Worm (Caenorhabditis elegans) whole organism, late embryonic: Measurements from ENCODE around the gene zip-7.

Source experiments
- C38D4.7 ChIP-seq: fragments of 200-800 bp; sonication (Bioruptor generic); optimal IDR thresholded peaks from 2 replicates; lab custom pipeline; 2018; ENCODE audit warnings: mild to moderate bottlenecking, missing genetic modification characterization, moderate library complexity, missing compliant biosample characterization
- K09A11.1 ChIP-seq: sonication (generic microtip); optimal IDR thresholded peaks from 2 replicates; lab custom pipeline; 2017; ENCODE audit warnings: antibody characterized with exemption, mild to moderate bottlenecking, missing genetic modification characterization, missing compliant biosample characterization; ENCODE audit not compliant: insufficient read depth
- T23F11.4 ChIP-seq: fragments of 200-800 bp; sonication (Bioruptor generic); optimal IDR thresholded peaks from 2 replicates; lab custom pipeline; 2018; ENCODE audit warnings: mild to moderate bottlenecking, missing genetic modification characterization, missing compliant biosample characterization
- Y22D7AL.16 ChIP-seq: sonication (generic microtip); optimal IDR thresholded peaks from 2 replicates; lab custom pipeline; 2016; ENCODE audit warnings: missing genetic modification characterization, missing compliant biosample characterization
- ahr-1 ChIP-seq: sonication (generic microtip); optimal IDR thresholded peaks from 2 replicates; lab custom pipeline; 2016; ENCODE audit warnings: missing genetic modification characterization, missing compliant biosample characterization
- ama-1 ChIP-seq: fragments of 150-350 bp; optimal IDR thresholded peaks from 2 replicates; lab custom pipeline; 2014
- ceh-14 ChIP-seq: sonication (generic microtip); optimal IDR thresholded peaks from 2 replicates; lab custom pipeline; 2016; ENCODE audit warnings: missing genotype, missing genetic modification characterization, missing compliant biosample characterization
- ceh-18 ChIP-seq: sonication (generic microtip); optimal IDR thresholded peaks from 2 replicates; lab custom pipeline; 2016; ENCODE audit warnings: missing genetic modification characterization, missing compliant biosample characterization
- ceh-24 ChIP-seq: sonication (generic microtip); optimal IDR thresholded peaks from 2 replicates; lab custom pipeline; 2016; ENCODE audit warnings: mild to moderate bottlenecking, missing genetic modification characterization, missing compliant biosample characterization
- ceh-30 ChIP-seq: fragments of 150-350 bp; optimal IDR thresholded peaks from 2 replicates; lab custom pipeline; 2014; ENCODE audit warnings: missing biosample characterization, missing genetic modification characterization
- ceh-31 ChIP-seq: sonication (generic microtip); optimal IDR thresholded peaks from 2 replicates; lab custom pipeline; 2016; ENCODE audit warnings: missing genetic modification characterization, missing compliant biosample characterization
- ceh-34 ChIP-seq: sonication (generic microtip); optimal IDR thresholded peaks from 2 replicates; lab custom pipeline; 2016; ENCODE audit warnings: mild to moderate bottlenecking, missing genetic modification characterization, missing compliant biosample characterization
- ceh-48 ChIP-seq: sonication (generic microtip); optimal IDR thresholded peaks from 2 replicates; lab custom pipeline; 2016; ENCODE audit warnings: missing genetic modification characterization, inconsistent platforms, missing compliant biosample characterization
- ceh-6 ChIP-seq: fragments of 200-800 bp; sonication (Bioruptor generic); optimal IDR thresholded peaks from 2 replicates; lab custom pipeline; 2018; ENCODE audit warnings: mild to moderate bottlenecking, missing genetic modification characterization, missing compliant biosample characterization
- ceh-9 ChIP-seq: sonication (generic microtip); optimal IDR thresholded peaks from 2 replicates; lab custom pipeline; 2016; ENCODE audit warnings: mild to moderate bottlenecking, missing genetic modification characterization, inconsistent platforms, missing compliant biosample characterization
- che-1 ChIP-seq: sonication (generic microtip); optimal IDR thresholded peaks from 2 replicates; lab custom pipeline; 2016; ENCODE audit warnings: mild to moderate bottlenecking, missing genetic modification characterization, missing compliant biosample characterization
- elt-2 ChIP-seq: sonication (generic microtip); optimal IDR thresholded peaks from 2 replicates; lab custom pipeline; 2016; ENCODE audit warnings: missing genetic modification reagents, missing genetic modification characterization, missing compliant biosample characterization
- elt-4 ChIP-seq: sonication (generic microtip); optimal IDR thresholded peaks from 2 replicates; lab custom pipeline; 2016; ENCODE audit warnings: missing genetic modification characterization, missing compliant biosample characterization
- eyg-1 ChIP-seq: sonication (generic microtip); optimal IDR thresholded peaks from 2 replicates; lab custom pipeline; 2016; ENCODE audit warnings: missing genotype, missing genetic modification characterization, missing compliant biosample characterization
- fax-1 ChIP-seq: sonication (generic microtip); optimal IDR thresholded peaks from 2 replicates; lab custom pipeline; 2016; ENCODE audit warnings: missing genotype, missing genetic modification characterization, missing compliant biosample characterization
- gmeb-2 ChIP-seq: sonication (generic microtip); optimal IDR thresholded peaks from 2 replicates; lab custom pipeline; 2016; ENCODE audit warnings: missing genetic modification characterization, inconsistent platforms, missing compliant biosample characterization
- hlh-13 ChIP-seq: fragments of 200-800 bp; sonication (Bioruptor generic); optimal IDR thresholded peaks from 2 replicates; lab custom pipeline; 2018; ENCODE audit warnings: mild to moderate bottlenecking, missing genetic modification characterization, missing compliant biosample characterization
- hlh-30 ChIP-seq: sonication (generic microtip); optimal IDR thresholded peaks from 2 replicates; lab custom pipeline; 2017; ENCODE audit warnings: antibody characterized with exemption, missing genetic modification characterization, missing compliant biosample characterization; ENCODE audit not compliant: insufficient read depth
- hlh-6 ChIP-seq: sonication (generic microtip); optimal IDR thresholded peaks from 2 replicates; lab custom pipeline; 2016; ENCODE audit warnings: missing genotype, missing genetic modification characterization, missing compliant biosample characterization
- hlh-8 ChIP-seq: sonication (generic microtip); optimal IDR thresholded peaks from 2 replicates; lab custom pipeline; 2016; ENCODE audit warnings: missing genotype, missing genetic modification characterization, missing compliant biosample characterization
- lim-6 ChIP-seq: sonication (generic microtip); optimal IDR thresholded peaks from 2 replicates; lab custom pipeline; 2016; ENCODE audit warnings: missing genetic modification characterization, missing compliant biosample characterization
- lin-11 ChIP-seq: fragments of 200-800 bp; sonication (Bioruptor generic); optimal IDR thresholded peaks from 2 replicates; lab custom pipeline; 2018; ENCODE audit warnings: mild to moderate bottlenecking, missing genetic modification characterization, missing compliant biosample characterization
- madf-2 ChIP-seq: sonication (generic microtip); optimal IDR thresholded peaks from 2 replicates; lab custom pipeline; 2017; ENCODE audit warnings: missing genetic modification characterization, missing compliant biosample characterization
- mec-3 ChIP-seq: sonication (generic microtip); optimal IDR thresholded peaks from 2 replicates; lab custom pipeline; 2016; ENCODE audit warnings: borderline replicate concordance, missing genetic modification characterization, missing compliant biosample characterization
- nfya-1 ChIP-seq: sonication (generic microtip); optimal IDR thresholded peaks from 2 replicates; lab custom pipeline; 2017; ENCODE audit warnings: missing genetic modification characterization, mild to moderate bottlenecking, missing compliant biosample characterization, antibody characterized with exemption, moderate library complexity
- nhr-11 ChIP-seq: fragments of 150-350 bp; optimal IDR thresholded peaks from 2 replicates; lab custom pipeline; 2014; ENCODE audit warnings: missing biosample characterization, missing genetic modification characterization
- odd-2 ChIP-seq: sonication (generic microtip); optimal IDR thresholded peaks from 2 replicates; lab custom pipeline; 2017; ENCODE audit warnings: antibody characterized with exemption, mild to moderate bottlenecking, missing genetic modification characterization, missing compliant biosample characterization
- pag-3 ChIP-seq: sonication (generic microtip); optimal IDR thresholded peaks from 2 replicates; lab custom pipeline; 2016; ENCODE audit warnings: missing compliant biosample characterization, missing genetic modification characterization, borderline replicate concordance
- pax-1 ChIP-seq: fragments of 150-350 bp; optimal IDR thresholded peaks from 2 replicates; lab custom pipeline; 2014; ENCODE audit warnings: missing biosample characterization, missing genetic modification characterization
- pha-4 ChIP-seq: fragments of 150-350 bp; optimal IDR thresholded peaks from 2 replicates; lab custom pipeline; 2018; ENCODE audit warnings: missing biosample characterization, missing genetic modification reagents, missing genetic modification characterization
- pqm-1 ChIP-seq: sonication (generic microtip); optimal IDR thresholded peaks from 2 replicates; lab custom pipeline; 2016; ENCODE audit warnings: missing genetic modification characterization, missing compliant biosample characterization
- ref-2 ChIP-seq: sonication (generic microtip); optimal IDR thresholded peaks from 2 replicates; lab custom pipeline; 2016; ENCODE audit warnings: missing genetic modification characterization, missing compliant biosample characterization
- sdc-2 ChIP-seq: sonication (generic microtip); optimal IDR thresholded peaks from 2 replicates; lab custom pipeline; 2016; ENCODE audit warnings: missing genotype, missing genetic modification characterization, missing compliant biosample characterization
- sox-2 ChIP-seq: fragments of 200-800 bp; sonication (Bioruptor generic); IDR thresholded peaks from 2 replicates; pipeline ENCODE4 v1.3.6; 2022; ENCODE audit warnings: missing genetic modification reagents, missing genetic modification characterization, missing compliant biosample characterization
- syd-9 ChIP-seq: sonication (generic microtip); optimal IDR thresholded peaks from 2 replicates; lab custom pipeline; 2016; ENCODE audit warnings: mild to moderate bottlenecking, missing genetic modification characterization, moderate library complexity, missing compliant biosample characterization
- tbx-7 ChIP-seq: sonication (generic microtip); optimal IDR thresholded peaks from 2 replicates; lab custom pipeline; 2016; ENCODE audit warnings: missing genotype, missing genetic modification characterization, missing compliant biosample characterization
- unc-42 ChIP-seq: sonication (generic microtip); optimal IDR thresholded peaks from 2 replicates; lab custom pipeline; 2016; ENCODE audit warnings: missing genotype, missing genetic modification characterization, missing compliant biosample characterization
- unc-55 ChIP-seq: sonication (generic microtip); optimal IDR thresholded peaks from 2 replicates; lab custom pipeline; 2017; ENCODE audit warnings: missing biosample characterization, missing genetic modification reagents, missing genetic modification characterization
- zip-5 ChIP-seq: sonication (generic microtip); optimal IDR thresholded peaks from 2 replicates; lab custom pipeline; 2016; ENCODE audit warnings: missing genetic modification characterization, missing compliant biosample characterization
- ztf-16 ChIP-seq: sonication (generic microtip); optimal IDR thresholded peaks from 2 replicates; lab custom pipeline; 2017; ENCODE audit warnings: missing genetic modification characterization, missing compliant biosample characterization

Gene zip-7

ce11 chrIV:16498031-16498442, 7.4 kb downstream of the zip-7 start (continued):
- TF ChIP-seq lin-11 (tag; lab: Kevin White, UChicago) = no peak

DNA sequence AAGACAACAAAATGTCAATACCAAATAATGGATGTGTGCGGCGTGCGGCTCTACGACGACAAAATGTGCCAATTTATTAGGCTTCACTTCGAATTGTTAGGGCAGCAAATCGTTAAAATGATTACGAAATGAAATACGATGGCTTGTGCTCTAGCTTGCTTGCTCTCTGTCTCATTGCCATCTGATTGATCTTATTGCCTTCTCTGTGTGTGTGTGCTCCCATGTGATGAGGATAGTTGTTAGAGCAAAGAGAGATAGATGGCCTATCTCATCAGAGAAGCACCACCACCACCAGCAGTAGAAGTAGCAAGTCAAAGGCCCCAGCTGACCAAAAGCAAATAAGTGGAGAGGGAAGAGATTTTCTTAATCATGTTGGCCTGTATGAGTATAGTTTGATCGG, 9.0 kb downstream of the zip-7 start:
- TF ChIP-seq ama-1 (lab: Kevin White, UChicago) (no peak), ceh-18 (peak; percentile 23), ceh-24 (no peak), hlh-6 (tag; lab: Kevin White, UChicago) (no peak), unc-55 (GFP tag; lab: Kevin White, UChicago) (peak; percentile 18), syd-9 (tag; lab: Kevin White, UChicago) (no peak), sdc-2 (tag; lab: Kevin White, UChicago) (no peak), unc-42 (tag; lab: Kevin White, UChicago) (peak; percentile 31), che-1 (tag; lab: Kevin White, UChicago) (no peak), odd-2 (tag; lab: Kevin White, UChicago) (no peak), ref-2 (tag; lab: Kevin White, UChicago) (peak; percentile 2), pag-3 (tag; lab: Kevin White, UChicago) (no peak)

- TF ChIP-seq ahr-1 (no peak), tbx-7 (tag; lab: Kevin White, UChicago) (no peak), ceh-6 (no peak), unc-42 (tag; lab: Kevin White, UChicago) (peak; percentile 91), sdc-2 (tag; lab: Kevin White, UChicago) (no peak)
These were observed 11.5 kb downstream of the zip-7 start for ce11 chrIV:16494007-16494406.

- TF ChIP-seq ceh-9 (tag; lab: Kevin White, UChicago) = no peak
- no peak for TF ChIP-seq fax-1 (tag; lab: Kevin White, UChicago)
- no peak for TF ChIP-seq ama-1 (lab: Kevin White, UChicago)
- no peak for TF ChIP-seq nfya-1 (tag; lab: Kevin White, UChicago)
- no peak for TF ChIP-seq ceh-34
- no peak for TF ChIP-seq pax-1 (tag; lab: Kevin White, UChicago)
- no peak for TF ChIP-seq sox-2 (GFP tag; lab: Robert Waterston, UW)
- TF ChIP-seq lim-6 = no peak
- TF ChIP-seq hlh-13 (GFP tag; lab: Kevin White, UChicago) = no peak
- no peak for TF ChIP-seq hlh-6 (tag; lab: Kevin White, UChicago)
- no peak for TF ChIP-seq pqm-1
- no peak for TF ChIP-seq zip-5 (tag; lab: Kevin White, UChicago)
- no peak for TF ChIP-seq T23F11.4
- TF ChIP-seq elt-2 (tag; lab: Kevin White, UChicago) = no peak
- no peak for TF ChIP-seq ahr-1
These were observed 12.5 kb downstream of the zip-7 start for ce11 chrIV:16492937-16493336.

- peak; percentile 90 for TF ChIP-seq ref-2 (tag; lab: Kevin White, UChicago)
- peak; percentile 80 for TF ChIP-seq hlh-30 (tag; lab: Kevin White, UChicago)
- TF ChIP-seq K09A11.1 (tag; lab: Kevin White, UChicago) = peak; percentile 75
- TF ChIP-seq Y22D7AL.16 = no peak
- TF ChIP-seq eyg-1 (tag; lab: Kevin White, UChicago) = peak; percentile 42
- TF ChIP-seq mec-3 (tag; lab: Kevin White, UChicago) = no peak
- TF ChIP-seq madf-2 (tag; lab: Kevin White, UChicago) = no peak
- no peak for TF ChIP-seq lim-6
- peak; percentile 77 for TF ChIP-seq ceh-18
- no peak for TF ChIP-seq nhr-11 (tag; lab: Kevin White, UChicago)
- peak; percentile 95 for TF ChIP-seq ceh-48
- TF ChIP-seq unc-55 (GFP tag; lab: Kevin White, UChicago) = peak; percentile 86
- TF ChIP-seq gmeb-2 = no peak
- TF ChIP-seq ceh-14 (tag; lab: Kevin White, UChicago) = peak; percentile 48
- TF ChIP-seq unc-42 (tag; lab: Kevin White, UChicago) = peak; percentile 39
- TF ChIP-seq elt-4 (tag; lab: Kevin White, UChicago) = no peak
- no peak for TF ChIP-seq ceh-24
- TF ChIP-seq odd-2 (tag; lab: Kevin White, UChicago) = no peak
- no peak for TF ChIP-seq hlh-6 (tag; lab: Kevin White, UChicago)
- TF ChIP-seq C38D4.7 (GFP tag; lab: Kevin White, UChicago) = no peak
- TF ChIP-seq pha-4 = no peak
- TF ChIP-seq ceh-30 (tag; lab: Kevin White, UChicago) = peak; percentile 41
- no peak for TF ChIP-seq ahr-1
- peak; percentile 89 for TF ChIP-seq ceh-31 (tag; lab: Kevin White, UChicago)
- TF ChIP-seq ztf-16 (tag; lab: Kevin White, UChicago) = peak; percentile 11
- TF ChIP-seq syd-9 (tag; lab: Kevin White, UChicago) = peak; percentile 64
- no peak for TF ChIP-seq hlh-8
These were observed 13.2 kb downstream of the zip-7 start for ce11 chrIV:16492327-16492726.
